Worm (Caenorhabditis elegans): ENCODE data around the gene rps-11.

ce11 chrIV:11574331-11574730 is 28.1 kb upstream of the rps-11 start:
- TF ChIP-seq nfya-2 (GFP tag; IDR thresholded peaks at IDR 0.05) (no peak), ztf-3 (GFP tag; optimal IDR thresholded peaks at IDR 0.05) (no peak), nhr-179 (tag; optimal IDR thresholded peaks at IDR 0.05) (no peak), efl-1 (GFP tag; optimal IDR thresholded peaks at IDR 0.05) (no peak), ztf-28 (GFP tag; IDR thresholded peaks at IDR 0.05) (no peak), unc-62 (GFP tag; optimal IDR thresholded peaks at IDR 0.05) (no peak), lsl-1 (GFP tag; optimal IDR thresholded peaks at IDR 0.05) (no peak), ZK185.1 (tag; optimal IDR thresholded peaks at IDR 0.05; ENCODE audit: poor library complexity, severe bottlenecking) (no peak), C06A6.2 (GFP tag; conservative IDR thresholded peaks at IDR 0.05) (no peak), D2030.7 (GFP tag; IDR thresholded peaks at IDR 0.05) (no peak)

Data from whole organism, young adult.